Worm (Caenorhabditis elegans) whole organism, young adult: ENCODE measurements around the gene F22F7.3.
A peak's percentile ranks its signal among the peaks of the same experiment; 100 is the strongest.

Source experiments
- B0019.2 ChIP-seq: fragments of 200-800 bp; sonication (Bioruptor generic); conservative IDR thresholded peaks from 2 replicates; pipeline ENCODE4 v1.3.6; 2022; ENCODE audit warnings: missing genetic modification reagents, missing genetic modification characterization, missing compliant biosample characterization
- F10E7.11 ChIP-seq: sonication (generic microtip); optimal IDR thresholded peaks from 2 replicates; lab custom pipeline; 2017; ENCODE audit warnings: mild to moderate bottlenecking, missing genetic modification characterization, moderate library complexity, missing compliant biosample characterization
- F37B4.10 ChIP-seq: fragments of 200-800 bp; sonication (Bioruptor generic); IDR thresholded peaks from 2 replicates; pipeline ENCODE4 v1.3.6; 2022; ENCODE audit warnings: missing genetic modification characterization, missing compliant biosample characterization
- F49E8.2 ChIP-seq: sonication (generic microtip); optimal IDR thresholded peaks from 3 replicates; lab custom pipeline; 2017; ENCODE audit warnings: missing genetic modification characterization, mild to moderate bottlenecking, missing compliant biosample characterization, antibody characterized with exemption, moderate library complexity; ENCODE audit not compliant: insufficient read depth
- F52B5.7 ChIP-seq: sonication (generic microtip); optimal IDR thresholded peaks from 2 replicates; lab custom pipeline; 2016; ENCODE audit warnings: mild to moderate bottlenecking, missing genetic modification characterization, missing compliant biosample characterization
- F57A8.1 ChIP-seq: fragments of 200-800 bp; sonication (Bioruptor generic); optimal IDR thresholded peaks from 2 replicates; lab custom pipeline; 2018; ENCODE audit warnings: mild to moderate bottlenecking, missing genetic modification characterization, moderate library complexity, missing compliant biosample characterization
- K11D2.4 ChIP-seq: fragments of 200-800 bp; sonication (Bioruptor generic); IDR thresholded peaks from 2 replicates; pipeline ENCODE4 v1.3.6; 2022; ENCODE audit warnings: missing genetic modification reagents, missing genetic modification characterization, missing compliant biosample characterization
- K12H6.12 ChIP-seq: fragments of 200-800 bp; sonication (Bioruptor generic); optimal IDR thresholded peaks from 2 replicates; lab custom pipeline; 2018; ENCODE audit warnings: mild to moderate bottlenecking, missing genetic modification characterization, missing compliant biosample characterization
- Y53F4B.3 ChIP-seq: fragments of 200-800 bp; sonication (Bioruptor generic); IDR thresholded peaks from 2 replicates; pipeline ENCODE4 v1.3.6; 2022; ENCODE audit warnings: missing genetic modification reagents, missing genetic modification characterization, missing compliant biosample characterization
- Y53G8AR.9 ChIP-seq: fragments of 200-800 bp; sonication (Bioruptor generic); conservative IDR thresholded peaks from 2 replicates; pipeline ENCODE4 v1.3.6; 2022; ENCODE audit warnings: missing genetic modification reagents, missing genetic modification characterization, missing compliant biosample characterization
- Y67H2A.10 ChIP-seq: fragments of 200-800 bp; sonication (Bioruptor generic); conservative IDR thresholded peaks from 2 replicates; pipeline ENCODE4 v1.3.6; 2022; ENCODE audit warnings: missing genetic modification reagents, missing genetic modification characterization, missing compliant biosample characterization
- Y79H2A.3 ChIP-seq: fragments of 200-800 bp; sonication (Bioruptor generic); conservative IDR thresholded peaks from 2 replicates; pipeline ENCODE4 v1.3.6; 2022; ENCODE audit warnings: missing genetic modification reagents, missing genetic modification characterization, missing compliant biosample characterization
- Y95B8A.8 ChIP-seq: fragments of 200-800 bp; sonication (Bioruptor generic); IDR thresholded peaks from 2 replicates; pipeline ENCODE4 v1.3.6; 2022; ENCODE audit warnings: missing genetic modification reagents, missing genetic modification characterization, missing compliant biosample characterization
- ZK185.1 ChIP-seq: sonication (generic microtip); optimal IDR thresholded peaks from 2 replicates; lab custom pipeline; 2016; ENCODE audit warnings: mild to moderate bottlenecking, missing genetic modification characterization, missing compliant biosample characterization; ENCODE audit not compliant: poor library complexity, severe bottlenecking
- akir-1 ChIP-seq: fragments of 200-800 bp; sonication (Bioruptor generic); optimal IDR thresholded peaks from 2 replicates; lab custom pipeline; 2018; ENCODE audit warnings: mild to moderate bottlenecking, missing genetic modification characterization, moderate library complexity, missing compliant biosample characterization
- aptf-3 ChIP-seq: fragments of 200-800 bp; sonication (Bioruptor generic); IDR thresholded peaks from 2 replicates; pipeline ENCODE4 v1.3.6; 2022; ENCODE audit warnings: missing genetic modification characterization, missing compliant biosample characterization
- athp-1 ChIP-seq: sonication (generic microtip); optimal IDR thresholded peaks from 2 replicates; lab custom pipeline; 2017; ENCODE audit warnings: mild to moderate bottlenecking, missing genetic modification characterization, missing compliant biosample characterization
- bed-1 ChIP-seq: fragments of 200-800 bp; sonication (Bioruptor generic); IDR thresholded peaks from 2 replicates; pipeline ENCODE4 v1.3.6; 2022; ENCODE audit warnings: missing genetic modification reagents, missing genetic modification characterization, missing compliant biosample characterization
- cebp-1 ChIP-seq, 2 experiments: fragments of 200-800 bp in 1 of 2; sonication (Bioruptor generic) in 1 of 2; sonication (generic microtip) in 1 of 2; IDR thresholded peaks in 1 of 2; optimal IDR thresholded peaks in 1 of 2; 2 replicates each; pipeline versions ENCODE4 v1.3.6 to Lab custom; 2017 to 2022; ENCODE audit warnings: missing compliant biosample characterization in 2 of 2, missing genetic modification characterization in 2 of 2, mild to moderate bottlenecking in 1 of 2, missing genetic modification reagents in 1 of 2, moderate library complexity in 1 of 2
- ceh-27 ChIP-seq: fragments of 200-800 bp; sonication (Bioruptor generic); optimal IDR thresholded peaks from 2 replicates; lab custom pipeline; 2018; ENCODE audit warnings: mild to moderate bottlenecking, missing genetic modification characterization, moderate library complexity, missing compliant biosample characterization
- ceh-79 ChIP-seq: sonication (generic microtip); optimal IDR thresholded peaks from 2 replicates; lab custom pipeline; 2017; ENCODE audit warnings: mild to moderate bottlenecking, missing genetic modification characterization, missing compliant biosample characterization
- ceh-91 ChIP-seq: fragments of 200-800 bp; sonication (Bioruptor generic); IDR thresholded peaks from 2 replicates; pipeline ENCODE4 v1.3.6; 2022; ENCODE audit warnings: missing genetic modification reagents, missing genetic modification characterization, missing compliant biosample characterization
- chd-7 ChIP-seq: sonication (generic microtip); optimal IDR thresholded peaks from 2 replicates; lab custom pipeline; 2016; ENCODE audit warnings: mild to moderate bottlenecking, missing genetic modification characterization, moderate library complexity, missing compliant biosample characterization
- dox-1 ChIP-seq: fragments of 200-800 bp; sonication (Bioruptor generic); IDR thresholded peaks from 2 replicates; pipeline ENCODE4 v1.3.6; 2022; ENCODE audit warnings: missing genetic modification reagents, missing genetic modification characterization, missing compliant biosample characterization
- efl-1 ChIP-seq: fragments of 150-350 bp; optimal IDR thresholded peaks from 2 replicates; lab custom pipeline; 2014; ENCODE audit warnings: missing biosample characterization, missing genetic modification reagents, missing genetic modification characterization
- egrh-3 ChIP-seq: fragments of 200-800 bp; sonication (Bioruptor generic); IDR thresholded peaks from 2 replicates; pipeline ENCODE4 v1.3.6; 2022; ENCODE audit warnings: missing genetic modification reagents, missing genetic modification characterization, missing compliant biosample characterization
- him-1 ChIP-seq: sonication (generic microtip); optimal IDR thresholded peaks from 2 replicates; lab custom pipeline; 2016; ENCODE audit warnings: missing genotype, missing genetic modification reagents, missing genetic modification characterization, missing compliant biosample characterization
- lin-35 ChIP-seq, 3 experiments: fragments of 150-350 bp in 2 of 3; sonication (generic microtip) in 1 of 3; optimal IDR thresholded peaks; 2 replicates each; lab custom pipeline; 2014 to 2018; ENCODE audit warnings: missing biosample characterization in 3 of 3, missing genetic modification characterization in 3 of 3, missing genetic modification reagents in 3 of 3
- lin-40 ChIP-seq: sonication (generic microtip); optimal IDR thresholded peaks from 2 replicates; lab custom pipeline; 2016; ENCODE audit warnings: missing genetic modification characterization, mild to moderate bottlenecking, missing compliant biosample characterization, missing genotype, missing genetic modification reagents
- madf-3 ChIP-seq: fragments of 200-800 bp; sonication (Bioruptor generic); IDR thresholded peaks from 2 replicates; pipeline ENCODE4 v1.3.6; 2022; ENCODE audit warnings: missing genetic modification reagents, missing genetic modification characterization, missing compliant biosample characterization
- madf-6 ChIP-seq: fragments of 200-800 bp; sonication (Bioruptor generic); IDR thresholded peaks from 2 replicates; pipeline ENCODE4 v1.3.6; 2022; ENCODE audit warnings: missing genetic modification reagents, missing genetic modification characterization, missing compliant biosample characterization
- mcd-1 ChIP-seq: fragments of 200-800 bp; sonication (Bioruptor generic); IDR thresholded peaks from 2 replicates; pipeline ENCODE4 v1.3.6; 2022; ENCODE audit warnings: missing genetic modification reagents, missing genetic modification characterization, missing compliant biosample characterization
- nhr-179 ChIP-seq: sonication (generic microtip); optimal IDR thresholded peaks from 2 replicates; lab custom pipeline; 2016; ENCODE audit warnings: mild to moderate bottlenecking, missing genetic modification characterization, missing compliant biosample characterization
- nhr-80 ChIP-seq: sonication (generic microtip); optimal IDR thresholded peaks from 2 replicates; lab custom pipeline; 2016; ENCODE audit warnings: missing genetic modification characterization, missing compliant biosample characterization
- pbrm-1 ChIP-seq: fragments of 200-800 bp; sonication (Bioruptor generic); IDR thresholded peaks from 2 replicates; pipeline ENCODE4 v1.3.6; 2022; ENCODE audit warnings: missing genetic modification reagents, missing genetic modification characterization, missing compliant biosample characterization
- pha-4 ChIP-seq: fragments of 150-350 bp; sonication (generic microtip); optimal IDR thresholded peaks from 2 replicates; lab custom pipeline; 2014; ENCODE audit warnings: missing biosample characterization, missing genetic modification reagents, missing genetic modification characterization
- rec-8 ChIP-seq, 2 experiments: sonication (generic microtip); optimal IDR thresholded peaks; 2 replicates each; lab custom pipeline; 2016; ENCODE audit warnings: mild to moderate bottlenecking in 2 of 2, missing genetic modification characterization in 2 of 2, missing genetic modification reagents in 2 of 2, missing genotype in 2 of 2, missing biosample characterization in 1 of 2, missing compliant biosample characterization in 1 of 2, moderate library complexity in 1 of 2
- snpc-1.1 ChIP-seq: sonication (generic microtip); optimal IDR thresholded peaks from 2 replicates; lab custom pipeline; 2017; ENCODE audit warnings: missing genetic modification characterization, mild to moderate bottlenecking, missing compliant biosample characterization, antibody characterized with exemption, moderate library complexity, missing genotype, missing genetic modification reagents; ENCODE audit not compliant: insufficient read depth
- snpc-4 ChIP-seq, 5 experiments: fragments of 150-350 bp in 1 of 5; sonication (generic microtip) in 4 of 5; optimal IDR thresholded peaks; 2 replicates each; lab custom pipeline; 2014 to 2018; ENCODE audit warnings: missing genetic modification characterization in 5 of 5, missing biosample characterization in 3 of 5, antibody characterized with exemption in 2 of 5, mild to moderate bottlenecking in 2 of 5, missing compliant biosample characterization in 2 of 5, missing genotype in 2 of 5, moderate library complexity in 2 of 5, missing genetic modification reagents in 1 of 5
- tlf-1 ChIP-seq: fragments of 200-800 bp; sonication (Bioruptor generic); optimal IDR thresholded peaks from 2 replicates; lab custom pipeline; 2018; ENCODE audit warnings: mild to moderate bottlenecking, missing genetic modification characterization, missing compliant biosample characterization
- ztf-18 ChIP-seq: sonication (generic microtip); optimal IDR thresholded peaks from 2 replicates; lab custom pipeline; 2016; ENCODE audit warnings: missing genotype, mild to moderate bottlenecking, missing genetic modification characterization, missing compliant biosample characterization
- ztf-26 ChIP-seq: sonication (generic microtip); optimal IDR thresholded peaks from 2 replicates; lab custom pipeline; 2017; ENCODE audit warnings: missing genetic modification characterization, missing compliant biosample characterization
- ztf-6 ChIP-seq: fragments of 200-800 bp; sonication (Bioruptor generic); IDR thresholded peaks from 2 replicates; pipeline ENCODE4 v1.3.6; 2022; ENCODE audit warnings: missing genetic modification reagents, missing genetic modification characterization, missing compliant biosample characterization

F22F7.3 gene

ce11 chrV:2133512-2133911 lies 23.0 kb downstream of the F22F7.3 start (continued):
- TF ChIP-seq chd-7 (tag; lab: Kevin White, UChicago) (peak; percentile 41), K11D2.4 (GFP tag; lab: Robert Waterston, UW) (peak; percentile 57), dox-1 (peak; percentile 42; the same call in 1 of the 2 replicates), ztf-26 (tag; lab: Kevin White, UChicago) (no peak), nhr-80 (peak; percentile 7), snpc-4 (GFP tag; optimal IDR thresholded peaks at IDR 0.05; lab: Kevin White, UChicago) (no peak), snpc-4 (tag; optimal IDR thresholded peaks at IDR 0.05; lab: Kevin White, UChicago) (peak in 1 of 4 experiments; percentile 13), pha-4 (no peak), mcd-1 (GFP tag; lab: Robert Waterston, UW) (0 out of 2 replicates have a peak, but pooled peaks have one; percentile 41), ztf-6 (GFP tag; lab: Robert Waterston, UW) (no peak), egrh-3 (peak; percentile 31; the same call in 1 of the 2 replicates), madf-3 (GFP tag; lab: Robert Waterston, UW) (no peak), lin-40 (tag; lab: Kevin White, UChicago) (peak; percentile 21), F49E8.2 (tag; lab: Kevin White, UChicago) (no peak), ceh-27 (GFP tag; lab: Kevin White, UChicago) (peak; percentile 43)
- TF ChIP-seq, all 124 proteins: peak for 15

- TF ChIP-seq lin-35 (GFP tag; optimal IDR thresholded peaks at IDR 0.05; lab: Kevin White, UChicago) (peak in 1 of 3 experiments; percentile 9), rec-8 (tag; optimal IDR thresholded peaks at IDR 0.05; lab: Kevin White, UChicago) (no peak)
Observed at ce11 chrV:2134340-2134739, 23.9 kb downstream of the F22F7.3 start.

- TF ChIP-seq ZK185.1 (tag; lab: Kevin White, UChicago) (no peak), nhr-80 (peak; percentile 36), Y79H2A.3 (no peak), pbrm-1 (GFP tag; lab: Robert Waterston, UW) (no peak), Y53G8AR.9 (GFP tag; lab: Robert Waterston, UW) (no peak), ceh-79 (tag; lab: Kevin White, UChicago) (no peak), him-1 (tag; lab: Kevin White, UChicago) (no peak), Y67H2A.10 (GFP tag; lab: Robert Waterston, UW) (no peak), cebp-1 (GFP tag; IDR thresholded peaks at IDR 0.05; lab: Robert Waterston, UW) (no peak), cebp-1 (tag; optimal IDR thresholded peaks at IDR 0.05; lab: Kevin White, UChicago) (peak; percentile 46), ztf-26 (tag; lab: Kevin White, UChicago) (no peak), efl-1 (GFP tag; lab: Kevin White, UChicago) (no peak), F10E7.11 (no peak), snpc-1.1 (tag; lab: Kevin White, UChicago) (no peak), bed-1 (no peak), B0019.2 (no peak), aptf-3 (GFP tag; lab: Robert Waterston, UW) (no peak), F57A8.1 (GFP tag; lab: Kevin White, UChicago) (no peak), akir-1 (GFP tag; lab: Kevin White, UChicago) (no peak), F52B5.7 (tag; lab: Kevin White, UChicago) (no peak), ceh-91 (GFP tag; lab: Robert Waterston, UW) (no peak), tlf-1 (no peak), Y95B8A.8 (no peak), athp-1 (tag; lab: Kevin White, UChicago) (no peak), lin-35 (GFP tag; optimal IDR thresholded peaks at IDR 0.05; lab: Kevin White, UChicago) (peak in 1 of 3 experiments; percentile 16), K12H6.12 (tag; lab: Kevin White, UChicago) (peak; percentile 25), F37B4.10 (no peak), madf-6 (GFP tag; lab: Robert Waterston, UW) (no peak), nhr-179 (no peak), egrh-3 (peak; percentile 55), Y53F4B.3 (no peak), mcd-1 (GFP tag; lab: Robert Waterston, UW) (no peak), ztf-18 (tag; lab: Kevin White, UChicago) (no peak)
Observed at ce11 chrV:2135323-2135722, 24.9 kb downstream of the F22F7.3 start.
